Fruit fly (Drosophila melanogaster): Measurements from ENCODE around the gene CG42268.

dm6 chr3L:9760151-9760749 lies at the start of gene CG42268:
- no peak for TF ChIP-seq psq (optimal IDR thresholded peaks at IDR 0.05)
- no peak for TF ChIP-seq insv (optimal IDR thresholded peaks at IDR 0.05)
- no peak for TF ChIP-seq Myc (optimal IDR thresholded peaks at IDR 0.05)
- TF ChIP-seq h (optimal IDR thresholded peaks at IDR 0.05) = no peak
- no peak for TF ChIP-seq ttk (optimal IDR thresholded peaks at IDR 0.05)
- no peak for TF ChIP-seq Sin3A (optimal IDR thresholded peaks at IDR 0.05)

All from Kc167 (cell line).